Worm (Caenorhabditis elegans) whole organism, young adult: Measurements from ENCODE around the gene F57B9.1.

Source experiments
- B0019.2 ChIP-seq: fragments of 200-800 bp; sonication (Bioruptor generic); conservative IDR thresholded peaks from 2 replicates; pipeline ENCODE4 v1.3.6; 2022; ENCODE audit warnings: missing genetic modification reagents, missing genetic modification characterization, missing compliant biosample characterization
- B0261.1 ChIP-seq: sonication (generic microtip); optimal IDR thresholded peaks from 2 replicates; lab custom pipeline; 2016; ENCODE audit warnings: mild to moderate bottlenecking, missing genetic modification characterization, moderate library complexity, missing compliant biosample characterization
- B0336.3 ChIP-seq: fragments of 200-800 bp; sonication (Bioruptor generic); IDR thresholded peaks from 2 replicates; pipeline ENCODE4 v1.3.6; 2022; ENCODE audit warnings: missing genetic modification characterization, missing compliant biosample characterization
- F33H1.4 ChIP-seq: fragments of 200-800 bp; sonication (Bioruptor generic); IDR thresholded peaks from 2 replicates; pipeline ENCODE4 v1.3.6; 2022; ENCODE audit warnings: missing genetic modification reagents, missing genetic modification characterization, missing compliant biosample characterization
- F37B4.10 ChIP-seq: fragments of 200-800 bp; sonication (Bioruptor generic); IDR thresholded peaks from 2 replicates; pipeline ENCODE4 v1.3.6; 2022; ENCODE audit warnings: missing genetic modification characterization, missing compliant biosample characterization
- F39B2.1 ChIP-seq: fragments of 200-800 bp; sonication (Bioruptor generic); IDR thresholded peaks from 2 replicates; pipeline ENCODE4 v1.3.6; 2022; ENCODE audit warnings: missing genetic modification reagents, missing genetic modification characterization, missing compliant biosample characterization
- F57C9.4 ChIP-seq: sonication (generic microtip); optimal IDR thresholded peaks from 2 replicates; lab custom pipeline; 2017; ENCODE audit warnings: mild to moderate bottlenecking, missing genetic modification characterization, missing compliant biosample characterization
- T07F8.4 ChIP-seq: sonication (generic microtip); optimal IDR thresholded peaks from 2 replicates; lab custom pipeline; 2016; ENCODE audit warnings: mild to moderate bottlenecking, missing genetic modification characterization, moderate library complexity, missing compliant biosample characterization
- Y56A3A.18 ChIP-seq: fragments of 200-800 bp; sonication (Bioruptor generic); IDR thresholded peaks from 2 replicates; pipeline ENCODE4 v1.3.6; 2022; ENCODE audit warnings: missing genetic modification reagents, missing genetic modification characterization, missing compliant biosample characterization
- Y67H2A.10 ChIP-seq: fragments of 200-800 bp; sonication (Bioruptor generic); conservative IDR thresholded peaks from 2 replicates; pipeline ENCODE4 v1.3.6; 2022; ENCODE audit warnings: missing genetic modification reagents, missing genetic modification characterization, missing compliant biosample characterization
- Y79H2A.3 ChIP-seq: fragments of 200-800 bp; sonication (Bioruptor generic); conservative IDR thresholded peaks from 2 replicates; pipeline ENCODE4 v1.3.6; 2022; ENCODE audit warnings: missing genetic modification reagents, missing genetic modification characterization, missing compliant biosample characterization
- Y95B8A.8 ChIP-seq: fragments of 200-800 bp; sonication (Bioruptor generic); IDR thresholded peaks from 2 replicates; pipeline ENCODE4 v1.3.6; 2022; ENCODE audit warnings: missing genetic modification reagents, missing genetic modification characterization, missing compliant biosample characterization
- ama-1 ChIP-seq, 3 experiments: fragments of 150-350 bp in 1 of 3; sonication (generic microtip) in 2 of 3; optimal IDR thresholded peaks; 2 replicates each; lab custom pipeline; 2014 to 2018; ENCODE audit warnings: missing biosample characterization in 2 of 3, missing genetic modification characterization in 2 of 3, missing genetic modification reagents in 2 of 3
- bed-1 ChIP-seq: fragments of 200-800 bp; sonication (Bioruptor generic); IDR thresholded peaks from 2 replicates; pipeline ENCODE4 v1.3.6; 2022; ENCODE audit warnings: missing genetic modification reagents, missing genetic modification characterization, missing compliant biosample characterization
- ccch-3 ChIP-seq: fragments of 200-800 bp; sonication (Bioruptor generic); optimal IDR thresholded peaks from 2 replicates; lab custom pipeline; 2018; ENCODE audit warnings: mild to moderate bottlenecking, missing genetic modification characterization, missing compliant biosample characterization
- cebp-1 ChIP-seq, 2 experiments: fragments of 200-800 bp in 1 of 2; sonication (Bioruptor generic) in 1 of 2; sonication (generic microtip) in 1 of 2; IDR thresholded peaks in 1 of 2; optimal IDR thresholded peaks in 1 of 2; 2 replicates each; pipeline versions ENCODE4 v1.3.6 to Lab custom; 2017 to 2022; ENCODE audit warnings: missing compliant biosample characterization in 2 of 2, missing genetic modification characterization in 2 of 2, mild to moderate bottlenecking in 1 of 2, missing genetic modification reagents in 1 of 2, moderate library complexity in 1 of 2
- ceh-100 ChIP-seq: fragments of 200-800 bp; sonication (Bioruptor generic); IDR thresholded peaks from 2 replicates; pipeline ENCODE4 v1.3.6; 2022; ENCODE audit warnings: missing genetic modification reagents, missing genetic modification characterization, missing compliant biosample characterization
- ceh-27 ChIP-seq: fragments of 200-800 bp; sonication (Bioruptor generic); optimal IDR thresholded peaks from 2 replicates; lab custom pipeline; 2018; ENCODE audit warnings: mild to moderate bottlenecking, missing genetic modification characterization, moderate library complexity, missing compliant biosample characterization
- die-1 ChIP-seq: sonication (generic microtip); optimal IDR thresholded peaks from 2 replicates; lab custom pipeline; 2016; ENCODE audit warnings: missing genotype, mild to moderate bottlenecking, missing genetic modification characterization, missing compliant biosample characterization
- dox-1 ChIP-seq: fragments of 200-800 bp; sonication (Bioruptor generic); IDR thresholded peaks from 2 replicates; pipeline ENCODE4 v1.3.6; 2022; ENCODE audit warnings: missing genetic modification reagents, missing genetic modification characterization, missing compliant biosample characterization
- dpff-1 ChIP-seq: sonication (generic microtip); optimal IDR thresholded peaks from 2 replicates; lab custom pipeline; 2017; ENCODE audit warnings: mild to moderate bottlenecking, missing genetic modification characterization, missing compliant biosample characterization
- dpl-1 ChIP-seq: fragments of 150-350 bp; optimal IDR thresholded peaks from 2 replicates; lab custom pipeline; 2014; ENCODE audit warnings: missing biosample characterization, missing genetic modification reagents, missing genetic modification characterization
- him-1 ChIP-seq: sonication (generic microtip); optimal IDR thresholded peaks from 2 replicates; lab custom pipeline; 2016; ENCODE audit warnings: missing genotype, missing genetic modification reagents, missing genetic modification characterization, missing compliant biosample characterization
- hlh-12 ChIP-seq: sonication (generic microtip); optimal IDR thresholded peaks from 2 replicates; lab custom pipeline; 2016; ENCODE audit warnings: missing genetic modification characterization, missing compliant biosample characterization
- hmg-20 ChIP-seq: fragments of 200-800 bp; sonication (Bioruptor generic); IDR thresholded peaks from 2 replicates; pipeline ENCODE4 v1.3.6; 2022; ENCODE audit warnings: missing genetic modification reagents, missing genetic modification characterization, missing compliant biosample characterization
- hsf-1 ChIP-seq: fragments of 200-800 bp; sonication (Bioruptor generic); IDR thresholded peaks from 2 replicates; pipeline ENCODE4 v1.3.6; 2022; ENCODE audit warnings: missing genetic modification reagents, missing genetic modification characterization, missing compliant biosample characterization
- let-607 ChIP-seq, 2 experiments: fragments of 200-800 bp in 1 of 2; sonication (Bioruptor generic) in 1 of 2; sonication (generic microtip) in 1 of 2; optimal IDR thresholded peaks; 2 replicates each; lab custom pipeline; 2016 to 2018; ENCODE audit warnings: mild to moderate bottlenecking in 2 of 2, missing compliant biosample characterization in 2 of 2, missing genetic modification characterization in 2 of 2, moderate library complexity in 2 of 2, missing genotype in 1 of 2
- lin-35 ChIP-seq, 3 experiments: fragments of 150-350 bp in 2 of 3; sonication (generic microtip) in 1 of 3; optimal IDR thresholded peaks; 2 replicates each; lab custom pipeline; 2014 to 2018; ENCODE audit warnings: missing biosample characterization in 3 of 3, missing genetic modification characterization in 3 of 3, missing genetic modification reagents in 3 of 3
- lir-1 ChIP-seq: fragments of 200-800 bp; sonication (Bioruptor generic); conservative IDR thresholded peaks from 2 replicates; pipeline ENCODE4 v1.3.6; 2022; ENCODE audit warnings: missing genetic modification reagents, missing genetic modification characterization, missing compliant biosample characterization
- lsl-1 ChIP-seq: fragments of 200-800 bp; sonication (Bioruptor generic); optimal IDR thresholded peaks from 2 replicates; lab custom pipeline; 2018; ENCODE audit warnings: mild to moderate bottlenecking, missing genetic modification characterization, moderate library complexity, missing compliant biosample characterization
- lsy-27 ChIP-seq: sonication (generic microtip); optimal IDR thresholded peaks from 2 replicates; lab custom pipeline; 2017; ENCODE audit warnings: missing genetic modification characterization, mild to moderate bottlenecking, missing compliant biosample characterization, antibody characterized with exemption, missing genotype, borderline replicate concordance; ENCODE audit not compliant: insufficient read depth
- madf-3 ChIP-seq: fragments of 200-800 bp; sonication (Bioruptor generic); IDR thresholded peaks from 2 replicates; pipeline ENCODE4 v1.3.6; 2022; ENCODE audit warnings: missing genetic modification reagents, missing genetic modification characterization, missing compliant biosample characterization
- mxl-1 ChIP-seq: sonication (generic microtip); optimal IDR thresholded peaks from 2 replicates; lab custom pipeline; 2016; ENCODE audit warnings: missing genetic modification characterization, missing compliant biosample characterization
- nhr-179 ChIP-seq: sonication (generic microtip); optimal IDR thresholded peaks from 2 replicates; lab custom pipeline; 2016; ENCODE audit warnings: mild to moderate bottlenecking, missing genetic modification characterization, missing compliant biosample characterization
- repo-1 ChIP-seq: sonication (generic microtip); optimal IDR thresholded peaks from 2 replicates; lab custom pipeline; 2017; ENCODE audit warnings: mild to moderate bottlenecking, missing genetic modification characterization, missing compliant biosample characterization
- sdz-38 ChIP-seq: sonication (generic microtip); optimal IDR thresholded peaks from 2 replicates; lab custom pipeline; 2016; ENCODE audit warnings: missing genotype, missing genetic modification characterization, missing compliant biosample characterization
- snpc-1.3 ChIP-seq: sonication (generic microtip); optimal IDR thresholded peaks from 2 replicates; lab custom pipeline; 2017; ENCODE audit warnings: missing genetic modification characterization, mild to moderate bottlenecking, missing compliant biosample characterization, antibody characterized with exemption, moderate library complexity, missing genotype, missing genetic modification reagents; ENCODE audit not compliant: insufficient read depth
- snpc-3.4 ChIP-seq: sonication (generic microtip); optimal IDR thresholded peaks from 2 replicates; lab custom pipeline; 2017; ENCODE audit warnings: missing genetic modification characterization, mild to moderate bottlenecking, missing compliant biosample characterization, antibody characterized with exemption, moderate library complexity, missing genotype, missing genetic modification reagents
- sptf-2 ChIP-seq: fragments of 200-800 bp; sonication (Bioruptor generic); optimal IDR thresholded peaks from 2 replicates; lab custom pipeline; 2018; ENCODE audit warnings: mild to moderate bottlenecking, missing genetic modification characterization, missing compliant biosample characterization
- tbp1 ChIP-seq: fragments of 200-800 bp; sonication (Bioruptor generic); optimal IDR thresholded peaks from 2 replicates; lab custom pipeline; 2018; ENCODE audit warnings: mild to moderate bottlenecking, missing genetic modification characterization, missing compliant biosample characterization
- tlf-1 ChIP-seq: fragments of 200-800 bp; sonication (Bioruptor generic); optimal IDR thresholded peaks from 2 replicates; lab custom pipeline; 2018; ENCODE audit warnings: mild to moderate bottlenecking, missing genetic modification characterization, missing compliant biosample characterization
- unc-130 ChIP-seq: sonication (generic microtip); optimal IDR thresholded peaks from 2 replicates; lab custom pipeline; 2016; ENCODE audit warnings: missing genetic modification reagents, missing genetic modification characterization, missing compliant biosample characterization
- unc-62 ChIP-seq: fragments of 150-350 bp; optimal IDR thresholded peaks from 2 replicates; lab custom pipeline; 2014; ENCODE audit warnings: missing biosample characterization, missing genetic modification reagents, missing genetic modification characterization
- zfh-2 ChIP-seq: fragments of 200-800 bp; sonication (Bioruptor generic); conservative IDR thresholded peaks from 2 replicates; pipeline ENCODE4 v1.3.6; 2022; ENCODE audit warnings: missing genetic modification reagents, missing genetic modification characterization, missing compliant biosample characterization
- ztf-18 ChIP-seq: sonication (generic microtip); optimal IDR thresholded peaks from 2 replicates; lab custom pipeline; 2016; ENCODE audit warnings: missing genotype, mild to moderate bottlenecking, missing genetic modification characterization, missing compliant biosample characterization
- ztf-3 ChIP-seq: fragments of 200-800 bp; sonication (Bioruptor generic); optimal IDR thresholded peaks from 2 replicates; lab custom pipeline; 2018; ENCODE audit warnings: mild to moderate bottlenecking, missing genetic modification characterization, missing compliant biosample characterization
- ztf-6 ChIP-seq: fragments of 200-800 bp; sonication (Bioruptor generic); IDR thresholded peaks from 2 replicates; pipeline ENCODE4 v1.3.6; 2022; ENCODE audit warnings: missing genetic modification reagents, missing genetic modification characterization, missing compliant biosample characterization

F57B9.1 gene

DNA sequence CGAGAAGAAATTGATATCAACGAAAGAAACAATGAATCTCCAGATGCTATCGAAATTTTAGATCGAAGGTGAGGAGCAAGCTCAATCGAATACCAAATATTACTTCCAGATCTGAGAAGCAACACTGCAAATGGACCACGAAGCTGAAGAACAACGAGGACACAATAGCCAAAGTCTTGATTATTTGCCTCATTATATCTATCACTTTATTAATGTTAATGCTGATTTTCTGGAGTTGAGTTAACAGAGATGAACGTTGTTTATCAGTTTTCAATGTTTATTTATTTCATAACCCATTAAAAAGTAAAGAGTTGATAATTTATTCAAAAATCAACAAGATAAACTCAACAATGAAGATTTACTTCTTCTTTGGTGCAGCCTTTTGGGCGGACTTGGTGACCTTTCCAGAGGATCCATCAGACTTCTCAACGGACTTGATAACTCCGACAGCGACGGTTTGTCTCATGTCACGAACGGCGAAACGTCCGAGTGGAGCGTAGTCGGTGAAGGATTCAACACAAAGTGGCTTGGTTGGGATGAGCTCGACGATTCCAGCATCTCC is 8.0 kb downstream of the F57B9.1 start:
- peak; percentile 66 for TF ChIP-seq F33H1.4 (GFP tag; lab: Robert Waterston, UW)
- TF ChIP-seq ztf-18 (tag; lab: Kevin White, UChicago): no peak
- TF ChIP-seq dpl-1 (GFP tag; lab: Kevin White, UChicago): peak; percentile 2
- TF ChIP-seq B0336.3 (GFP tag; lab: Robert Waterston, UW): peak; percentile 92
- no peak for TF ChIP-seq ztf-6 (GFP tag; lab: Robert Waterston, UW)
- TF ChIP-seq B0019.2: no peak
- peak; percentile 79 for TF ChIP-seq Y95B8A.8 (GFP tag; lab: Robert Waterston, UW)
- TF ChIP-seq B0261.1 (tag; lab: Kevin White, UChicago): no peak
- peak; percentile 84 for TF ChIP-seq tlf-1 (GFP tag; lab: Kevin White, UChicago)
- peak; percentile 61 for TF ChIP-seq tbp1 (GFP tag; lab: Kevin White, UChicago)
- TF ChIP-seq ama-1 (optimal IDR thresholded peaks at IDR 0.05; lab: Kevin White, UChicago): no peak
- peak in 1 of 2 experiments; percentile 84 for TF ChIP-seq ama-1 (GFP tag; optimal IDR thresholded peaks at IDR 0.05; lab: Kevin White, UChicago)
- no peak for TF ChIP-seq zfh-2 (GFP tag; lab: Robert Waterston, UW)
- TF ChIP-seq Y56A3A.18: peak; percentile 87
- TF ChIP-seq him-1 (tag; lab: Kevin White, UChicago): peak; percentile 92
- no peak for TF ChIP-seq cebp-1 (GFP tag; IDR thresholded peaks at IDR 0.05; lab: Robert Waterston, UW)
- peak; percentile 51 for TF ChIP-seq cebp-1 (tag; optimal IDR thresholded peaks at IDR 0.05; lab: Kevin White, UChicago)
- TF ChIP-seq hlh-12 (tag; lab: Kevin White, UChicago): no peak
- TF ChIP-seq dpff-1 (tag; lab: Kevin White, UChicago): no peak
- no peak for TF ChIP-seq ceh-27
- peak; percentile 82 for TF ChIP-seq unc-130 (GFP tag; lab: Kevin White, UChicago)
- TF ChIP-seq Y67H2A.10 (GFP tag; lab: Robert Waterston, UW): no peak
- no peak for TF ChIP-seq mxl-1 (tag; lab: Kevin White, UChicago)
- TF ChIP-seq ztf-3 (GFP tag; lab: Kevin White, UChicago): no peak
- TF ChIP-seq dox-1 (GFP tag; lab: Robert Waterston, UW): peak; percentile 52
- TF ChIP-seq ccch-3 (GFP tag; lab: Kevin White, UChicago): no peak
- peak; percentile 50 for TF ChIP-seq sptf-2 (GFP tag; lab: Kevin White, UChicago)
- TF ChIP-seq sdz-38: no peak
- peak; percentile 55; the same call in 1 of the 2 replicates for TF ChIP-seq hmg-20
- no peak for TF ChIP-seq unc-62 (GFP tag; lab: Kevin White, UChicago)
- no peak for TF ChIP-seq Y79H2A.3
- peak; percentile 12; the same call in 1 of the 2 replicates for TF ChIP-seq ceh-100
- peak; percentile 26 for TF ChIP-seq die-1
- no peak for TF ChIP-seq lir-1 (GFP tag; lab: Robert Waterston, UW)
- peak in 2 of 3 experiments; percentile 48 to 59 for TF ChIP-seq lin-35 (GFP tag; optimal IDR thresholded peaks at IDR 0.05; lab: Kevin White, UChicago)
- TF ChIP-seq T07F8.4 (tag; lab: Kevin White, UChicago): no peak
- TF ChIP-seq nhr-179 (tag; lab: Kevin White, UChicago): no peak
- no peak for TF ChIP-seq let-607 (tag; optimal IDR thresholded peaks at IDR 0.05; lab: Kevin White, UChicago)
- peak; percentile 82 for TF ChIP-seq hsf-1
- peak; percentile 76 for TF ChIP-seq F39B2.1 (GFP tag; lab: Robert Waterston, UW)
- TF ChIP-seq snpc-3.4 (tag; lab: Kevin White, UChicago): peak; percentile 89
- peak; percentile 74 for TF ChIP-seq lsl-1 (GFP tag; lab: Kevin White, UChicago)
- peak; percentile 92 for TF ChIP-seq snpc-1.3
- no peak for TF ChIP-seq bed-1 (GFP tag; lab: Robert Waterston, UW)
- TF ChIP-seq lsy-27: no peak
- TF ChIP-seq F37B4.10: no peak
- TF ChIP-seq madf-3: peak; percentile 82
- peak; percentile 85 for TF ChIP-seq repo-1 (tag; lab: Kevin White, UChicago)
- TF ChIP-seq F57C9.4 (tag; lab: Kevin White, UChicago): no peak
